Worm (Caenorhabditis elegans): ENCODE data around the gene nhr-209.

Gene nhr-209

ce11 chrV:12137942-12138341, 40.0 kb downstream of the nhr-209 start:
- TF ChIP-seq hlh-6 (tag; optimal IDR thresholded peaks at IDR 0.05) = no peak
- TF ChIP-seq hlh-30 (tag; optimal IDR thresholded peaks at IDR 0.05; ENCODE audit: insufficient read depth) = no peak
- TF ChIP-seq rnt-1 (tag; optimal IDR thresholded peaks at IDR 0.05) = no peak
- no peak for TF ChIP-seq dmd-4 (tag; optimal IDR thresholded peaks at IDR 0.05; ENCODE audit: borderline replicate concordance)
- TF ChIP-seq sdc-2 (tag; optimal IDR thresholded peaks at IDR 0.05) = no peak
- TF ChIP-seq pag-3 (tag; optimal IDR thresholded peaks at IDR 0.05; ENCODE audit: borderline replicate concordance) = no peak
- no peak for TF ChIP-seq ttx-3 (tag; optimal IDR thresholded peaks at IDR 0.05)
- no peak for TF ChIP-seq sox-4 (tag; optimal IDR thresholded peaks at IDR 0.05)
- no peak for TF ChIP-seq fax-1 (tag; optimal IDR thresholded peaks at IDR 0.05)

ce11 chrV:12140625-12141024, 42.7 kb downstream of the nhr-209 start, which contains the start of gene C27A7.3:
Gene C27A7.3, plus strand, starts transcription at chrV:12140925.
- TF ChIP-seq pros-1 (tag; optimal IDR thresholded peaks at IDR 0.05) (no peak), lim-6 (tag; optimal IDR thresholded peaks at IDR 0.05) (no peak), unc-86 (tag; optimal IDR thresholded peaks at IDR 0.05) (no peak), ceh-6 (GFP tag; optimal IDR thresholded peaks at IDR 0.05) (no peak), ets-4 (tag; optimal IDR thresholded peaks at IDR 0.05) (no peak), unc-3 (GFP tag; conservative IDR thresholded peaks at IDR 0.05) (no peak), unc-3 (tag; optimal IDR thresholded peaks at IDR 0.05) (no peak)

All from whole organism, late embryonic.